Fruit fly (Drosophila melanogaster): Measurements from ENCODE around the gene CG6959.

dm6 chr3R:11870135-11870534, 875 bp upstream of the CG6959 start:
- TF ChIP-seq svp (GFP tag) (no peak), OdsH (GFP tag; optimal IDR thresholded peaks at IDR 0.05) (no peak), fd85E (GFP tag; optimal IDR thresholded peaks at IDR 0.05) (no peak), spab (GFP tag; optimal IDR thresholded peaks at IDR 0.05) (no peak), CG6854 (GFP tag; optimal IDR thresholded peaks at IDR 0.05) (no peak), Blimp-1 (GFP tag; optimal IDR thresholded peaks at IDR 0.05) (no peak), CG7368 (GFP tag; optimal IDR thresholded peaks at IDR 0.05) (no peak), CG3032 (tag; optimal IDR thresholded peaks at IDR 0.05) (no peak), CG1621 (tag; optimal IDR thresholded peaks at IDR 0.05) (no peak)

Data from whole organism, prepupa.